Worm (Caenorhabditis elegans) whole organism, midembryonic: Measurements from ENCODE around the gene T22D1.18.

Source experiments
- T22C8.4 ChIP-seq: fragments of 200-800 bp; sonication (Bioruptor generic); IDR thresholded peaks from 2 replicates; pipeline ENCODE4 v1.3.6; 2022; ENCODE audit warnings: missing genetic modification characterization, missing compliant biosample characterization
- cog-1 ChIP-seq: sonication (generic microtip); optimal IDR thresholded peaks from 2 replicates; lab custom pipeline; 2016; ENCODE audit warnings: missing genetic modification characterization, missing compliant biosample characterization
- flt-1 ChIP-seq: fragments of 200-800 bp; sonication (Bioruptor generic); IDR thresholded peaks from 2 replicates; pipeline ENCODE4 v1.3.6; 2022; ENCODE audit warnings: missing genetic modification characterization, missing compliant biosample characterization
- klf-2 ChIP-seq: fragments of 200-800 bp; sonication (Bioruptor generic); conservative IDR thresholded peaks from 2 replicates; pipeline ENCODE4 v1.3.6; 2022; ENCODE audit warnings: missing genetic modification reagents, missing genetic modification characterization, missing compliant biosample characterization
- med-1 ChIP-seq: sonication (generic microtip); optimal IDR thresholded peaks from 2 replicates; lab custom pipeline; 2017; ENCODE audit warnings: missing genetic modification characterization, mild to moderate bottlenecking, missing compliant biosample characterization, antibody characterized with exemption, missing genetic modification reagents; ENCODE audit not compliant: insufficient read depth
- ref-1 ChIP-seq: fragments of 200-800 bp; sonication (Bioruptor generic); conservative IDR thresholded peaks from 2 replicates; pipeline ENCODE4 v1.3.6; 2022; ENCODE audit warnings: missing genetic modification reagents, missing genetic modification characterization, missing compliant biosample characterization
- tab-1 ChIP-seq: fragments of 200-800 bp; sonication (Bioruptor generic); IDR thresholded peaks from 2 replicates; pipeline ENCODE4 v1.3.6; 2022; ENCODE audit warnings: missing genetic modification characterization, missing compliant biosample characterization
- ztf-23 ChIP-seq: fragments of 200-800 bp; sonication (Bioruptor generic); IDR thresholded peaks from 2 replicates; pipeline ENCODE4 v1.3.6; 2022; ENCODE audit warnings: missing genetic modification reagents, missing genetic modification characterization, missing compliant biosample characterization
- ztf-29 ChIP-seq: fragments of 200-800 bp; sonication (Bioruptor generic); IDR thresholded peaks from 2 replicates; pipeline ENCODE4 v1.3.6; 2022; ENCODE audit warnings: missing genetic modification reagents, missing genetic modification characterization, missing compliant biosample characterization

Gene T22D1.18

DNA sequence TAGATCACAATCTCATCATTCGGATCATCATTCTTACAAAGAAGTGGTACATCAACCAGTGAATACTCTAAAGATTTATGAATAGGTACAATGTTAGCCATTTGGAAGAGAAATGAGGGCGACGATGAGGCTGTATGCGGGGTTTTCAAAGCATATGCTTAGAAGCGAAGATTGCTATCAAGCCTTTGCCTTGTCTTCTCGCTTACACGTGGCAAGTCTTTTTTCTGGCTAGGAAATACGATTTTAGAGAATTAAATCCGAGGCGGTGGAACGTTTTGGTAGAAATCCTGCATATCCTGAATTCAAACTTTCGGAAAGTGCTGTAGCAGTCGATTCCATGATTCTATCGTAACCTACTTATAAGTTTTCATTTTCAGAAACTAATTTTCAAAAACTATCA lies at the start of gene T22D1.18:
TSS of gene T22D1.18 (minus strand) at position 101 of the 400 bp plus-strand sequence.
- TF ChIP-seq med-1 (GFP tag; lab: Kevin White, UChicago), result no peak

DNA sequence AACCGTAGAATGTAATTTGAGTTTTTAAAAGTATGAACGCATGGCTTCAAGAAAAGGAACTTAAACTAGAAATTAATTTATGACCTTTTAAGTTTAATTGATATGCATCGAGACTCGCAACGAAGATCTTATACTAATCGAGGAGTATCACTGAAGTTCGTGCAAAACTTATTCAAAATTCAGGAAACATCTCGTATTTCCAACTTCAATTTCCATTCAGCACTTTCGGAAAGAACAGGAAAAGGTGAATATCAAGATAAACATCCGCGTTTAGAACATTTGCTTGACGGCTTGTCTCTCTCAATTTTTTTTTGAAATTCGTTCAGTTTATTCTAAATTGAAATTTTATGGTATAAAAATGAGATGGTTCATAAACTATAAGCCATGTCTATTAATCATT lies 45.2 kb upstream of the T22D1.18 start, which contains the start of gene ZK381.2:
TSS of gene ZK381.2 (plus strand) at position 301 of the 400 bp plus-strand sequence.
- TF ChIP-seq ztf-23 (GFP tag; lab: Robert Waterston, UW) (no peak), flt-1 (GFP tag; lab: Robert Waterston, UW) (no peak)

DNA sequence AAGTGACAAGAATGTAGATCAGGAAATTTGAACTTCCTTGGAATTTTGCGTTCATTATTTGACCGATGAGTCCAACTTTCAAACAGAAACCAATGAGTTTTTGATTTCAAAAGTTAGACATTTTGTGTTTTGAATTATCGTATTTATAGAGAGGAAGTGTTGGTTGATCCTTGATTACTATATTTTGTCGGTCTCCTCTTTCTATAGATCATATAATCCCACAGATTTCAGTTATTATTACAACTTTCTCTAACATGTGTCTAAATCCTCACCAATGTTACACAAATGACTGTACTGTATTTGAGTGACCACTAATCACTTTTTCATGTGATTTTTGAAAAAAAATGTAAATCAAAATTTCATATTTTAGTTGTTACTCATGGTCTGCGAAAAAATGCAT lies 44.5 kb upstream of the T22D1.18 start, which contains the start of gene B0478.3:
TSS of gene B0478.3 (minus strand) at position 101 of the 400 bp plus-strand sequence.
- no peak for TF ChIP-seq ztf-29 (GFP tag; lab: Robert Waterston, UW)
- TF ChIP-seq T22C8.4, result no peak
- no peak for TF ChIP-seq ref-1 (GFP tag; lab: Robert Waterston, UW)
- TF ChIP-seq flt-1 (GFP tag; lab: Robert Waterston, UW), result no peak
- TF ChIP-seq tab-1 (GFP tag; lab: Robert Waterston, UW), result no peak
- no peak for TF ChIP-seq klf-2
- TF ChIP-seq cog-1 (tag; lab: Kevin White, UChicago), result no peak
- no peak for TF ChIP-seq med-1 (GFP tag; lab: Kevin White, UChicago)
- TF ChIP-seq ztf-23 (GFP tag; lab: Robert Waterston, UW), result no peak

DNA sequence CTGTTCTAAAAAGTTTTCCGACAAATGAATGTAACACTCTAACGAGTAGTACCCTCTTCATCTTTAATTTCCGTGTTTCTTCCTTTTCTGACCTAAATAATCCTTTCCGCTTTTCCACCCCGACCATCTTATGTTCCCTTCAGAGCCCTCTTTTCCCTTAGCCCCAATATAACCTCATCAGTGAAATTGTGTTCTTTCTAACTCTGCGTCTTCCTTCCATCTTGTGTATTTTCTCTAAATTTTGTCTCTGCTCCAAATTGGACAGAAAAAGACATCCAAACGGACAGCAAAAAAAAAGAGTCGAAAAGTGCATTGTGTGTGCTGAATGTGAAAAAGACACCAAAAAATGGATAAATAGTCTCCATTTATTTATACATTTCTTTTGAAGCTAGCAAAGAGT lies 39.5 kb upstream of the T22D1.18 start:
- TF ChIP-seq ztf-29 (GFP tag; lab: Robert Waterston, UW) (no peak), ztf-23 (GFP tag; lab: Robert Waterston, UW) (no peak), cog-1 (tag; lab: Kevin White, UChicago) (no peak), flt-1 (GFP tag; lab: Robert Waterston, UW) (no peak), klf-2 (no peak), med-1 (GFP tag; lab: Kevin White, UChicago) (no peak), ref-1 (GFP tag; lab: Robert Waterston, UW) (no peak)

DNA sequence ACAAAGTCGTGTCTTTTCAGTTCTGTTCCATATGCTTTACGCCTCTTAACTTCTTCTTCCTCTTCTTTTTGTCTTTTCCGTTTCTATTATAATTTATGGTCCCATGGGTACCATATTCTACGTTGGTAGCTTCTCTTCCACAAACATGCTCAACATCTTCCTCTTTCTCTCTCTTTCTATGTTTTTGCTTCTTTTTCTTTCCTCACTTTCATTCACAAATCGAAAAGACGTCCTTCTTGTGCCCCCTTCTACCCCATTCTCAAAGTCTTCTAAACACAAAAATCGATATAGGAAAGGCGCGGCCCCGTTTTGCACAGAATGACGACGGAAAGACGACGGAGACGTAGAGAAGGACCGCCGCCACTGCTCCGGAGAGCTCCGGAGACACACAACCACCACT lies 38.7 kb upstream of the T22D1.18 start:
- TF ChIP-seq med-1 (GFP tag; lab: Kevin White, UChicago) (no peak), tab-1 (GFP tag; lab: Robert Waterston, UW) (no peak), klf-2 (no peak), cog-1 (tag; lab: Kevin White, UChicago) (no peak), T22C8.4 (no peak), ztf-29 (GFP tag; lab: Robert Waterston, UW) (no peak), ref-1 (GFP tag; lab: Robert Waterston, UW) (no peak), ztf-23 (GFP tag; lab: Robert Waterston, UW) (no peak), flt-1 (GFP tag; lab: Robert Waterston, UW) (no peak)

DNA sequence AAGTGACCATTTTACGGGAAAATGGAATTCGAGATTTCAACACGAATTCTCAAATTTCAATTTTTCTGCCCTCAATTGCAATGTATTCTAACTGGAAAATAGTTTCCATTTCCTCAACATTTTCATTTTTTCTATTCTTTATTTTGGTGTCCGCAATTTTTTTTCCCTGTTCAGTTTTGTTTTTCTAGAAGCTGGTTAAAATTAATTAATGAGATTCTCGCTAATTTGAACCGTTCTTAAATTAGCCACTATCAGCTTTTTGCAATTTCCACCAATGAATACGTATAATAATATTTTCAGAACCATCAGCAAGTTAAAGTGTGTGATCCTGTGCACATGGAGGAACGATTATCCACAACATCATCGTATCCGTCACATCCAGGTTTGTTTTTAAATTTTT lies 37.4 kb upstream of the T22D1.18 start, which contains the start of gene jnk-1:
TSS of gene jnk-1 (plus strand) at position 301 of the 400 bp plus-strand sequence.
- no peak for TF ChIP-seq ztf-23 (GFP tag; lab: Robert Waterston, UW)

DNA sequence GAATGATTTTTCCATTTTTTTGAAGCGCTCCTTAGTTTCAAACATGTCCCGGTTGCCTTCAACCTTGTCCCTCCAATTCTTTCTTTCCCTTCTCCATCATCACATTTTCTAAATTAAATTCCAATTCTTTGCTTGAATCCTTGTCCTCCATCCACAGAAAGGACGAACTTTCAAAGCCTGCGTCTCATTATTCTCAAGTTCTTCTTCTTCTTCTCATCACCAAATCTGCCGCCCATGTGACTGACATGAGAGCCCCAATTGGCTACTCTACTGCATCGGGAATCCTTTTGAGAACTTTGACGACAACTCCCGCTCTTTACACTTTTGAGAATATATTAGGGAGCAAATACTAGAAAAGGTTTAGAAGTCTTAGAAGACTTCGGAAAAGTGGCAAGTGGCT lies 36.7 kb upstream of the T22D1.18 start:
- no peak for TF ChIP-seq T22C8.4
- TF ChIP-seq med-1 (GFP tag; lab: Kevin White, UChicago), result no peak
- TF ChIP-seq ztf-29 (GFP tag; lab: Robert Waterston, UW), result no peak
- TF ChIP-seq ztf-23 (GFP tag; lab: Robert Waterston, UW), result no peak
- no peak for TF ChIP-seq cog-1 (tag; lab: Kevin White, UChicago)
- TF ChIP-seq klf-2, result no peak
- TF ChIP-seq flt-1 (GFP tag; lab: Robert Waterston, UW), result no peak
- TF ChIP-seq ref-1 (GFP tag; lab: Robert Waterston, UW), result no peak
- TF ChIP-seq tab-1 (GFP tag; lab: Robert Waterston, UW), result no peak

DNA sequence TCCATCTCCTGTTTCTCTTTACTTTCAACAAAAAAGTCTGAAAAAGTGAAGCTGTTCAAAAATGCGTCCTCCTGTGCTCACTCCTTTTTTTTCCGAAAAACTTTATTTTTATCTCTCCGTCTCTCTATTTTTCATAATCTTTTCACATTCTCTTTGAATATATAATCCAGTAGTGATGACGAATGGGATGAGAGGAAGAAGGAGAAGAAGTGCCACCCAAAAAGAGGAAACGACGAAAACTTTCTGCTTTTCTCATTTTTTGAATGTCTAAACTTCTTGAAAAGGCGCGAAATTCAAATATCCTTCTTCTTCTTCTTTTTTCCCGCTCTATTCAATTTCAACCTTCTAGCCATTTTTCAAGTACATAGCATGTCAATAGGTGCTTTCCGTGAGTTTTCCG lies 34.7 kb upstream of the T22D1.18 start:
- TF ChIP-seq ref-1 (GFP tag; lab: Robert Waterston, UW), result no peak
- no peak for TF ChIP-seq T22C8.4
- no peak for TF ChIP-seq flt-1 (GFP tag; lab: Robert Waterston, UW)
- TF ChIP-seq med-1 (GFP tag; lab: Kevin White, UChicago), result no peak
- no peak for TF ChIP-seq ztf-23 (GFP tag; lab: Robert Waterston, UW)
- no peak for TF ChIP-seq cog-1 (tag; lab: Kevin White, UChicago)
- TF ChIP-seq ztf-29 (GFP tag; lab: Robert Waterston, UW), result no peak
- TF ChIP-seq tab-1 (GFP tag; lab: Robert Waterston, UW), result no peak
- no peak for TF ChIP-seq klf-2

DNA sequence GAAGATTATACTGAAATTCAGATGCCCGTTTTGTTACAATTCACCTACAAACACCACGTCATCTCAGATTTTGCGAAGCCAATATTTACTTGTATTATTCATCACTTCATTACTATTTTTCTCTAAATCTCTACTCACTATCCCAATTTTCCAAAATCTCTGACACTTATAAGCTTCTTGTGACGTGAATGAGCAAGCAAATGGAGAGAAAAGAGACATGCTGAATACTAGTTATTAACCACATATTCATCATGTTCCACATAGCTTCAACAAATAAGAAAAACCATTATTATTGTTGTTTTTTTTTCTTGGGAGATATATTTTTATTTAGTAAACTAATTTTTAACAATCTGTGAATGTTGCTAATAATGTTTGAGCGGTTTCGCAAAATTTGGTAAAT lies 31.3 kb upstream of the T22D1.18 start:
- TF ChIP-seq ztf-23 (GFP tag; lab: Robert Waterston, UW) (no peak), T22C8.4 (no peak), cog-1 (tag; lab: Kevin White, UChicago) (no peak), ref-1 (GFP tag; lab: Robert Waterston, UW) (no peak), med-1 (GFP tag; lab: Kevin White, UChicago) (no peak), ztf-29 (GFP tag; lab: Robert Waterston, UW) (no peak), flt-1 (GFP tag; lab: Robert Waterston, UW) (no peak), klf-2 (no peak), tab-1 (GFP tag; lab: Robert Waterston, UW) (no peak)

DNA sequence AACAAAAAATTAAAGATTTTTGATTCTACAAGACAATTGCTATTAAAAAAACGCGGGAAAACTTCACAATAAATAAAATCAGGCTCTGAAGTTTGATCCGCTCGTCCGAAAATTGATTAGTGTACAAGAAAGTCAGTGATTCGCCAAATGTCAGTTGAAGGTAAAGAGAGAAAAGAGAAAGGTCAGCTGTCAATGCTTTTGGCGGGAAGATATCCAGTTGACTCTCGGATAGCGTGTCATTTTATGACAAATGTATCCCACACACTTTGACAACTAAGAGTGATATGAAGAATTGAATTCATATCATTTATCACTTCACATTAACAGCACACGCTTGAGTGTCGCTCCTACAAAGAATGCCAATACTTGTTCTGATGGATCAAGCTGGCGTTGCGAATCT lies 26.9 kb upstream of the T22D1.18 start:
- no peak for TF ChIP-seq ztf-23 (GFP tag; lab: Robert Waterston, UW)
- no peak for TF ChIP-seq med-1 (GFP tag; lab: Kevin White, UChicago)
- TF ChIP-seq tab-1 (GFP tag; lab: Robert Waterston, UW), result no peak
- TF ChIP-seq flt-1 (GFP tag; lab: Robert Waterston, UW), result no peak
- no peak for TF ChIP-seq T22C8.4
- TF ChIP-seq ztf-29 (GFP tag; lab: Robert Waterston, UW), result no peak
- no peak for TF ChIP-seq cog-1 (tag; lab: Kevin White, UChicago)
- TF ChIP-seq klf-2, result no peak
- TF ChIP-seq ref-1 (GFP tag; lab: Robert Waterston, UW), result no peak
